Comparison of ENCODE assay signal across 1 fruit fly cellular context in genomic region chr2L:22120871-22121388, dm6.
TF ChIP-seq lines count a peak whose summit lies in the region.

Gene CG3651 (plus strand): TSS chr2L:22121338.

TF ChIP-seq in whole organism, embryonic, 481 proteins besides CTCF, POLR2A, EP300 and RAD21 (continued from another document and continues in another):
- no peak for TF ChIP-seq CG18599 (GFP tag; optimal IDR thresholded peaks at IDR 0.05; lab: Kevin White, UChicago)
- no peak for TF ChIP-seq NC2β (GFP tag; optimal IDR thresholded peaks at IDR 0.05; lab: Kevin White, UChicago)
- TF ChIP-seq Hey (tag; optimal IDR thresholded peaks at IDR 0.05; lab: Kevin White, UChicago), result no peak
- no peak for TF ChIP-seq Ravus (GFP tag; IDR thresholded peaks at IDR 0.05; lab: Robert Waterston, UW)
- no peak for TF ChIP-seq HLH3B (GFP tag; IDR thresholded peaks at IDR 0.05; lab: Robert Waterston, UW)
- no peak for TF ChIP-seq CG32532 (GFP tag; IDR thresholded peaks at IDR 0.05; lab: Robert Waterston, UW)
- no peak for TF ChIP-seq Fer1 (GFP tag; optimal IDR thresholded peaks at IDR 0.05; lab: Kevin White, UChicago)
- TF ChIP-seq CG7556 (GFP tag; optimal IDR thresholded peaks at IDR 0.05; lab: Kevin White, UChicago), result no peak
- TF ChIP-seq ac (GFP tag; optimal IDR thresholded peaks at IDR 0.05; lab: Kevin White, UChicago), result no peak
- no peak for TF ChIP-seq CG13624 (GFP tag; optimal IDR thresholded peaks at IDR 0.05; lab: Kevin White, UChicago)
- no peak for TF ChIP-seq CG13424 (tag; optimal IDR thresholded peaks at IDR 0.05; lab: Kevin White, UChicago)
- TF ChIP-seq sd (tag; optimal IDR thresholded peaks at IDR 0.05; lab: Kevin White, UChicago), result no peak
- no peak for TF ChIP-seq crp (GFP tag; optimal IDR thresholded peaks at IDR 0.05; lab: Kevin White, UChicago)
- no peak for TF ChIP-seq H2.0 (GFP tag; IDR thresholded peaks at IDR 0.05; lab: Robert Waterston, UW)
- TF ChIP-seq TFAM (GFP tag; optimal IDR thresholded peaks at IDR 0.05; lab: Kevin White, UChicago), result no peak
- TF ChIP-seq Doc3 (GFP tag; IDR thresholded peaks at IDR 0.05; lab: Robert Waterston, UW; ENCODE audit: partially characterized antibody), result 0 out of 3 replicates have a peak, but pooled peaks have one; percentile 36
- TF ChIP-seq CG8944 (GFP tag; optimal IDR thresholded peaks at IDR 0.05; lab: Kevin White, UChicago), result no peak
- TF ChIP-seq nau (GFP tag; optimal IDR thresholded peaks at IDR 0.05; lab: Kevin White, UChicago), result no peak
- TF ChIP-seq pzg (GFP tag; optimal IDR thresholded peaks at IDR 0.05; lab: Kevin White, UChicago), result peak; percentile 10
- TF ChIP-seq Six4 (GFP tag; optimal IDR thresholded peaks at IDR 0.05; lab: Kevin White, UChicago), result no peak
- TF ChIP-seq az2 (GFP tag; optimal IDR thresholded peaks at IDR 0.05; lab: Kevin White, UChicago), result no peak
- no peak for TF ChIP-seq twi (tag; optimal IDR thresholded peaks at IDR 0.05; lab: Kevin White, UChicago)
- TF ChIP-seq bigmax (GFP tag; optimal IDR thresholded peaks at IDR 0.05; lab: Kevin White, UChicago), result no peak
- no peak for TF ChIP-seq Hmx (GFP tag; optimal IDR thresholded peaks at IDR 0.05; lab: Kevin White, UChicago)
- TF ChIP-seq phol (tag; optimal IDR thresholded peaks at IDR 0.05; lab: Kevin White, UChicago), result peak; percentile 32
- TF ChIP-seq HLHmδ (GFP tag; optimal IDR thresholded peaks at IDR 0.05; lab: Kevin White, UChicago), result no peak
- TF ChIP-seq CG31365 (tag; optimal IDR thresholded peaks at IDR 0.05; lab: Kevin White, UChicago), result no peak
- TF ChIP-seq CG18619 (GFP tag; optimal IDR thresholded peaks at IDR 0.05; lab: Kevin White, UChicago), result no peak
- TF ChIP-seq repo (GFP tag; optimal IDR thresholded peaks at IDR 0.05; lab: Kevin White, UChicago), result peak; percentile 6
- no peak for TF ChIP-seq CG3163 (GFP tag; optimal IDR thresholded peaks at IDR 0.05; lab: Kevin White, UChicago)
- no peak for TF ChIP-seq CG4854 (GFP tag; optimal IDR thresholded peaks at IDR 0.05; lab: Kevin White, UChicago)
- no peak for TF ChIP-seq CG4360 (GFP tag; IDR thresholded peaks at IDR 0.05; lab: Robert Waterston, UW)
- no peak; the same call in 2 of the 3 replicates for TF ChIP-seq Opbp (GFP tag; IDR thresholded peaks at IDR 0.05; lab: Robert Waterston, UW; ENCODE audit: partially characterized antibody)
- TF ChIP-seq CG1233 (GFP tag; optimal IDR thresholded peaks at IDR 0.05; lab: Kevin White, UChicago), result no peak
- TF ChIP-seq Atf3 (GFP tag; optimal IDR thresholded peaks at IDR 0.05; lab: Kevin White, UChicago), result no peak
- no peak for TF ChIP-seq wor (GFP tag; IDR thresholded peaks at IDR 0.05; lab: Robert Waterston, UW)
- no peak for TF ChIP-seq danr (GFP tag; IDR thresholded peaks at IDR 0.05; lab: Robert Waterston, UW)
- TF ChIP-seq vvl (GFP tag; IDR thresholded peaks at IDR 0.05; lab: Robert Waterston, UW), result no peak
- TF ChIP-seq Ets97D (GFP tag; optimal IDR thresholded peaks at IDR 0.05; lab: Kevin White, UChicago), result peak; percentile 32
- TF ChIP-seq gt (GFP tag; IDR thresholded peaks at IDR 0.05; lab: Robert Waterston, UW), result no peak
- no peak for TF ChIP-seq CG30431 (GFP tag; optimal IDR thresholded peaks at IDR 0.05; lab: Kevin White, UChicago)
- TF ChIP-seq Elba2 (GFP tag; optimal IDR thresholded peaks at IDR 0.05; lab: Kevin White, UChicago), result no peak
- no peak for TF ChIP-seq ind (GFP tag; optimal IDR thresholded peaks at IDR 0.05; lab: Kevin White, UChicago)
- no peak for TF ChIP-seq gce (GFP tag; IDR thresholded peaks at IDR 0.05; lab: Robert Waterston, UW)
- TF ChIP-seq peb (GFP tag; IDR thresholded peaks at IDR 0.05; lab: Robert Waterston, UW), result no peak
- peak; percentile 80 for TF ChIP-seq CG1603 (tag; optimal IDR thresholded peaks at IDR 0.05; lab: Kevin White, UChicago)
- no peak for TF ChIP-seq Aef1 (GFP tag; IDR thresholded peaks at IDR 0.05; lab: Robert Waterston, UW)
- TF ChIP-seq bsh (GFP tag; optimal IDR thresholded peaks at IDR 0.05; lab: Kevin White, UChicago), result no peak
- no peak for TF ChIP-seq CG5180 (GFP tag; optimal IDR thresholded peaks at IDR 0.05; lab: Kevin White, UChicago)
- no peak for TF ChIP-seq br (optimal IDR thresholded peaks at IDR 0.05; lab: Kevin White, UChicago)
- no peak for TF ChIP-seq tin (GFP tag; optimal IDR thresholded peaks at IDR 0.05; lab: Kevin White, UChicago)
- TF ChIP-seq CG14860 (GFP tag; IDR thresholded peaks at IDR 0.05; lab: Robert Waterston, UW; ENCODE audit: partially characterized antibody), result peak; percentile 21; the same call in 1 of the 3 replicates
- TF ChIP-seq CkIIα-i1 (GFP tag; IDR thresholded peaks at IDR 0.05; lab: Robert Waterston, UW), result no peak
- no peak for TF ChIP-seq CG9609 (GFP tag; optimal IDR thresholded peaks at IDR 0.05; lab: Kevin White, UChicago)
- no peak for TF ChIP-seq CG13894 (tag; optimal IDR thresholded peaks at IDR 0.05; lab: Kevin White, UChicago)
- TF ChIP-seq ken (GFP tag; IDR thresholded peaks at IDR 0.05; lab: Robert Waterston, UW), result no peak
- TF ChIP-seq abd-A (tag; optimal IDR thresholded peaks at IDR 0.05; lab: Kevin White, UChicago), result no peak
- TF ChIP-seq CG15269 (tag; optimal IDR thresholded peaks at IDR 0.05; lab: Kevin White, UChicago), result no peak
- TF ChIP-seq CG12659 (GFP tag; optimal IDR thresholded peaks at IDR 0.05; lab: Kevin White, UChicago), result no peak
- TF ChIP-seq cg (GFP tag; optimal IDR thresholded peaks at IDR 0.05; lab: Kevin White, UChicago), result no peak
- TF ChIP-seq CG11723 (GFP tag; optimal IDR thresholded peaks at IDR 0.05; lab: Kevin White, UChicago), result peak; percentile 37
- TF ChIP-seq CG33213 (GFP tag; optimal IDR thresholded peaks at IDR 0.05; lab: Kevin White, UChicago), result peak; percentile 18
- TF ChIP-seq dan (GFP tag; IDR thresholded peaks at IDR 0.05; lab: Robert Waterston, UW), result no peak
- TF ChIP-seq sug (tag; optimal IDR thresholded peaks at IDR 0.05; lab: Kevin White, UChicago), result no peak
- no peak for TF ChIP-seq tgo (GFP tag; IDR thresholded peaks at IDR 0.05; lab: Robert Waterston, UW)
- no peak for TF ChIP-seq CG2202 (tag; optimal IDR thresholded peaks at IDR 0.05; lab: Kevin White, UChicago)
- TF ChIP-seq CG1647 (GFP tag; optimal IDR thresholded peaks at IDR 0.05; lab: Kevin White, UChicago), result no peak
- TF ChIP-seq pb (GFP tag; optimal IDR thresholded peaks at IDR 0.05; lab: Kevin White, UChicago), result no peak
- TF ChIP-seq CG17802 (tag; optimal IDR thresholded peaks at IDR 0.05; lab: Kevin White, UChicago), result peak; percentile 69
- TF ChIP-seq CG6854 (GFP tag; optimal IDR thresholded peaks at IDR 0.05; lab: Kevin White, UChicago), result no peak
- TF ChIP-seq row (GFP tag; IDR thresholded peaks at IDR 0.05; lab: Robert Waterston, UW), result peak; percentile 69; the same call in 2 of the 3 replicates
- TF ChIP-seq chinmo (GFP tag; IDR thresholded peaks at IDR 0.05; lab: Robert Waterston, UW; ENCODE audit: partially characterized antibody), result no peak
- TF ChIP-seq CG4617 (GFP tag; optimal IDR thresholded peaks at IDR 0.05; lab: Kevin White, UChicago; ENCODE audit: borderline replicate concordance), result no peak
- no peak for TF ChIP-seq Hr51 (GFP tag; optimal IDR thresholded peaks at IDR 0.05; lab: Kevin White, UChicago)
- no peak for TF ChIP-seq CG15073 (GFP tag; optimal IDR thresholded peaks at IDR 0.05; lab: Kevin White, UChicago)
- TF ChIP-seq corto (GFP tag; optimal IDR thresholded peaks at IDR 0.05; lab: Kevin White, UChicago), result no peak
- TF ChIP-seq cad (GFP tag; optimal IDR thresholded peaks at IDR 0.05; lab: Kevin White, UChicago), result no peak
- peak; percentile 30; the same call in 1 of the 2 replicates for TF ChIP-seq unc-4 (GFP tag; IDR thresholded peaks at IDR 0.05; lab: Robert Waterston, UW; ENCODE audit: partially characterized antibody)
- TF ChIP-seq jing (GFP tag; optimal IDR thresholded peaks at IDR 0.05; lab: Kevin White, UChicago), result no peak
- no peak for TF ChIP-seq HLH54F (GFP tag; optimal IDR thresholded peaks at IDR 0.05; lab: Kevin White, UChicago)
- peak; percentile 74 for TF ChIP-seq Ets65A (GFP tag; lab: Kevin White, UChicago)
- no peak for TF ChIP-seq pum (GFP tag; optimal IDR thresholded peaks at IDR 0.05; lab: Kevin White, UChicago)
- TF ChIP-seq CG8924 (tag; optimal IDR thresholded peaks at IDR 0.05; lab: Kevin White, UChicago), result no peak
- no peak for TF ChIP-seq CG9876 (GFP tag; optimal IDR thresholded peaks at IDR 0.05; lab: Kevin White, UChicago)
- TF ChIP-seq zfh1 (GFP tag; IDR thresholded peaks at IDR 0.05; lab: Robert Waterston, UW), result no peak
- no peak for TF ChIP-seq MESR4 (GFP tag; optimal IDR thresholded peaks at IDR 0.05; lab: Kevin White, UChicago)
- peak; percentile 66; the same call in 2 of the 3 replicates for TF ChIP-seq CG16813 (GFP tag; IDR thresholded peaks at IDR 0.05; lab: Robert Waterston, UW; ENCODE audit: partially characterized antibody)
- peak; percentile 92 for TF ChIP-seq wek (GFP tag; optimal IDR thresholded peaks at IDR 0.05; lab: Kevin White, UChicago)
- TF ChIP-seq amos (GFP tag; IDR thresholded peaks at IDR 0.05; lab: Robert Waterston, UW; ENCODE audit: partially characterized antibody), result peak; percentile 68
- TF ChIP-seq grau (tag; optimal IDR thresholded peaks at IDR 0.05; lab: Kevin White, UChicago), result no peak
- TF ChIP-seq CG11504 (tag; optimal IDR thresholded peaks at IDR 0.05; lab: Kevin White, UChicago), result no peak
- peak; percentile 47; the same call in 1 of the 3 replicates for TF ChIP-seq CG34224 (GFP tag; IDR thresholded peaks at IDR 0.05; lab: Robert Waterston, UW; ENCODE audit: partially characterized antibody)
- peak; percentile 15 for TF ChIP-seq gem (tag; optimal IDR thresholded peaks at IDR 0.05; lab: Kevin White, UChicago)
- no peak for TF ChIP-seq insv (GFP tag; optimal IDR thresholded peaks at IDR 0.05; lab: Kevin White, UChicago)
- no peak for TF ChIP-seq CG2120 (GFP tag; optimal IDR thresholded peaks at IDR 0.05; lab: Kevin White, UChicago)
- no peak for TF ChIP-seq CG14667 (GFP tag; IDR thresholded peaks at IDR 0.05; lab: Robert Waterston, UW)
- TF ChIP-seq hth (optimal IDR thresholded peaks at IDR 0.05; lab: Kevin White, UChicago), result no peak
- no peak for TF ChIP-seq bab2 (GFP tag; optimal IDR thresholded peaks at IDR 0.05; lab: Kevin White, UChicago)
- no peak for TF ChIP-seq Mes4 (GFP tag; optimal IDR thresholded peaks at IDR 0.05; lab: Kevin White, UChicago)
- no peak for TF ChIP-seq CG11398 (GFP tag; optimal IDR thresholded peaks at IDR 0.05; lab: Kevin White, UChicago)
- TF ChIP-seq onecut (GFP tag; IDR thresholded peaks at IDR 0.05; lab: Robert Waterston, UW), result no peak
- no peak for TF ChIP-seq CG18262 (tag; optimal IDR thresholded peaks at IDR 0.05; lab: Kevin White, UChicago)
- no peak for TF ChIP-seq Dp (GFP tag; optimal IDR thresholded peaks at IDR 0.05; lab: Kevin White, UChicago)
- TF ChIP-seq lov (optimal IDR thresholded peaks at IDR 0.05; lab: Kevin White, UChicago), result no peak
- TF ChIP-seq lov (GFP tag; IDR thresholded peaks at IDR 0.05; lab: Robert Waterston, UW), result no peak
- no peak for TF ChIP-seq CG6813 (GFP tag; optimal IDR thresholded peaks at IDR 0.05; lab: Kevin White, UChicago)
- TF ChIP-seq Dip3 (GFP tag; optimal IDR thresholded peaks at IDR 0.05; lab: Kevin White, UChicago), result no peak
- TF ChIP-seq CG1602 (GFP tag; optimal IDR thresholded peaks at IDR 0.05; lab: Kevin White, UChicago), result no peak
- TF ChIP-seq tap (tag; optimal IDR thresholded peaks at IDR 0.05; lab: Kevin White, UChicago), result no peak
- TF ChIP-seq CG1024 (GFP tag; IDR thresholded peaks at IDR 0.05; lab: Robert Waterston, UW), result peak; percentile 86
- TF ChIP-seq CG17612 (GFP tag; IDR thresholded peaks at IDR 0.05; lab: Robert Waterston, UW), result no peak
- TF ChIP-seq kah (GFP tag; optimal IDR thresholded peaks at IDR 0.05; lab: Kevin White, UChicago), result no peak
- no peak for TF ChIP-seq ase (GFP tag; IDR thresholded peaks at IDR 0.05; lab: Robert Waterston, UW)
- TF ChIP-seq E2f2 (GFP tag; IDR thresholded peaks at IDR 0.05; lab: Robert Waterston, UW), result peak; percentile 12; the same call in 1 of the 2 replicates
- TF ChIP-seq Lpt (GFP tag; optimal IDR thresholded peaks at IDR 0.05; lab: Kevin White, UChicago), result no peak
- no peak for TF ChIP-seq Blimp-1 (GFP tag; optimal IDR thresholded peaks at IDR 0.05; lab: Kevin White, UChicago)
- no peak for TF ChIP-seq stc (GFP tag; IDR thresholded peaks at IDR 0.05; lab: Robert Waterston, UW)
- no peak for TF ChIP-seq D (optimal IDR thresholded peaks at IDR 0.05; lab: Kevin White, UChicago)
- TF ChIP-seq D (GFP tag; optimal IDR thresholded peaks at IDR 0.05; lab: Kevin White, UChicago), result no peak
- peak; percentile 2 for TF ChIP-seq Xbp1 (GFP tag; optimal IDR thresholded peaks at IDR 0.05; lab: Kevin White, UChicago)
- no peak for TF ChIP-seq CG8388 (GFP tag; optimal IDR thresholded peaks at IDR 0.05; lab: Kevin White, UChicago)
- TF ChIP-seq CG6791 (GFP tag; IDR thresholded peaks at IDR 0.05; lab: Robert Waterston, UW; ENCODE audit: partially characterized antibody), result no peak; the same call in 1 of the 3 replicates
- no peak for TF ChIP-seq Gug (GFP tag; IDR thresholded peaks at IDR 0.05; lab: Robert Waterston, UW)
- TF ChIP-seq HLH4C (GFP tag; IDR thresholded peaks at IDR 0.05; lab: Robert Waterston, UW; ENCODE audit: partially characterized antibody), result no peak
- TF ChIP-seq Scr (GFP tag; IDR thresholded peaks at IDR 0.05; lab: Robert Waterston, UW; ENCODE audit: partially characterized antibody), result peak; percentile 70
- no peak for TF ChIP-seq CG9727 (GFP tag; optimal IDR thresholded peaks at IDR 0.05; lab: Kevin White, UChicago)
- TF ChIP-seq p53 (GFP tag; optimal IDR thresholded peaks at IDR 0.05; lab: Kevin White, UChicago), result no peak
- no peak for TF ChIP-seq sqz (GFP tag; optimal IDR thresholded peaks at IDR 0.05; lab: Kevin White, UChicago)
- no peak for TF ChIP-seq CG4730 (GFP tag; IDR thresholded peaks at IDR 0.05; lab: Robert Waterston, UW)
- no peak for TF ChIP-seq Poxn (GFP tag; IDR thresholded peaks at IDR 0.05; lab: Robert Waterston, UW)
- peak; percentile 36 for TF ChIP-seq hbn (GFP tag; IDR thresholded peaks at IDR 0.05; lab: Robert Waterston, UW; ENCODE audit: partially characterized antibody)
- no peak for TF ChIP-seq CG10565 (GFP tag; optimal IDR thresholded peaks at IDR 0.05; lab: Kevin White, UChicago)
- TF ChIP-seq eve (GFP tag; optimal IDR thresholded peaks at IDR 0.05; lab: Kevin White, UChicago), result peak in 1 of 2 experiments; percentile 27
- peak; percentile 42 for TF ChIP-seq zen (tag; optimal IDR thresholded peaks at IDR 0.05; lab: Kevin White, UChicago)
- no peak for TF ChIP-seq CG31388 (GFP tag; optimal IDR thresholded peaks at IDR 0.05; lab: Kevin White, UChicago)
- TF ChIP-seq CG30403 (GFP tag; optimal IDR thresholded peaks at IDR 0.05; lab: Kevin White, UChicago), result no peak
- TF ChIP-seq CG5245 (GFP tag; optimal IDR thresholded peaks at IDR 0.05; lab: Kevin White, UChicago), result no peak
